Worm (Caenorhabditis elegans): ENCODE results near the gene T21D12.12.

T21D12.12 gene

DNA sequence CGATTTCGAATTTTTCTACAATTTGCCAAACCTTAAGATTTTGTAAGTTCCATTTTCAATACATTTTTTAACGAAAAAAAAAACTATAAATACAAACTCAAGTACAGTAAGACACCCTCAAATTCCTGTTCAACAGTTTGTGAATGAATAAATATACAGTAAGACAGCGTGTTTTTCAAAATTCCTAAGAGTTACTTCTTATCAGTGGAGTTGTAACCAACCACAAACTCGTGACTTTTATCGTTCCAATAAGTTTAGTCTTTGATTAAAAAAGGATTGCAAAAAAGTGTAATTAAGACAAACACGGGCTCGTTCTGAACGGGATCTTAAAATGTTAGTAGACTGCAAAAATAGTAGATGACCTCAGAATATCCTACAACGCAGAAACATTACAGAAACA lies 8.9 kb downstream of the T21D12.12 start:
- TF ChIP-seq ref-1 (GFP tag; conservative IDR thresholded peaks at IDR 0.05): no peak
- no peak for TF ChIP-seq flt-1 (GFP tag; IDR thresholded peaks at IDR 0.05)
- TF ChIP-seq tab-1 (GFP tag; IDR thresholded peaks at IDR 0.05): no peak
- no peak for TF ChIP-seq med-1 (GFP tag; optimal IDR thresholded peaks at IDR 0.05; ENCODE audit: insufficient read depth)
- TF ChIP-seq T22C8.4 (GFP tag; IDR thresholded peaks at IDR 0.05): no peak
- TF ChIP-seq cog-1 (tag; optimal IDR thresholded peaks at IDR 0.05): no peak
- TF ChIP-seq ztf-23 (GFP tag; IDR thresholded peaks at IDR 0.05): no peak
- TF ChIP-seq klf-2 (GFP tag; conservative IDR thresholded peaks at IDR 0.05): no peak
- no peak for TF ChIP-seq ztf-29 (GFP tag; IDR thresholded peaks at IDR 0.05)

DNA sequence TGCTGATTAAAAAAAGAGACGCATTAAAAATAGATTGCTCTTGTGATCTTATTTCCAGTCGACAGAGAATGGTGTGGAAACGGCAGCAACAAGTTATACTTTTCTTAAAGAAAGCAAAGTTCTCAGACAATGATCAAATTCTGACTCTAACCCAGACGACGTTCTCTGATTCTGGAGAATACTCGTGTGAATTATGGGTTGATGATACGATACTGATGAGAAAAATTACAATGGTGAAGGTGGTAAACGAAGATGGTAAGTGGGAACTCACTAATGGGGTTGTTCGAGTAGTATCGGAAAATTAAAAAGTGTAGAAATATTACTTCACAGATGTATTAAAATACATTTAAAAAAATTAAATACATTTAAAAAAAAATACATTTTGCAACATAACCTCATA lies 12.0 kb downstream of the T21D12.12 start:
- no peak for TF ChIP-seq cog-1 (tag; optimal IDR thresholded peaks at IDR 0.05)
- TF ChIP-seq T22C8.4 (GFP tag; IDR thresholded peaks at IDR 0.05): no peak
- no peak for TF ChIP-seq ztf-23 (GFP tag; IDR thresholded peaks at IDR 0.05)
- no peak for TF ChIP-seq tab-1 (GFP tag; IDR thresholded peaks at IDR 0.05)
- TF ChIP-seq med-1 (GFP tag; optimal IDR thresholded peaks at IDR 0.05; ENCODE audit: insufficient read depth): no peak
- TF ChIP-seq ref-1 (GFP tag; conservative IDR thresholded peaks at IDR 0.05): no peak

DNA sequence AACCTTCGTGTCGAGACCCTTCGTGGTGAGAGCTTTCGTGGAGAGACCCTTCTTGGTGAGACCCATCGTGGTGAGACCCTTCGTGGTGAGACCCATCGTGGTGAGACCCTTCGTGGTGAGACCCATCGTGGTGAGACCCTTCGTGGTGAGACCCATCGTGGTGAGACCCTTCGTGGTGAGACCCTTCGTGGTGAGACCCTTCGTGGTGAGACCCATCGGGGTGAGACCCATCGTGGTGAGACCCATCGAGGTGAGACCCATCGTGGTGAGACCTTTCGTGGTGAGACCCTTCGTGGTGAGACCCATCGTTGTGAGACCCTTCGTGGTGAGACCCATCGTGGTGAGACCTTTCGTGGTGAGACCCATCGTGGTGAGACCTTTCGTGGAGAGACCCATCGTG lies 15.0 kb downstream of the T21D12.12 start:
- peak; percentile 38; the same call in 1 of the 2 replicates for TF ChIP-seq ztf-23 (GFP tag; IDR thresholded peaks at IDR 0.05)

DNA sequence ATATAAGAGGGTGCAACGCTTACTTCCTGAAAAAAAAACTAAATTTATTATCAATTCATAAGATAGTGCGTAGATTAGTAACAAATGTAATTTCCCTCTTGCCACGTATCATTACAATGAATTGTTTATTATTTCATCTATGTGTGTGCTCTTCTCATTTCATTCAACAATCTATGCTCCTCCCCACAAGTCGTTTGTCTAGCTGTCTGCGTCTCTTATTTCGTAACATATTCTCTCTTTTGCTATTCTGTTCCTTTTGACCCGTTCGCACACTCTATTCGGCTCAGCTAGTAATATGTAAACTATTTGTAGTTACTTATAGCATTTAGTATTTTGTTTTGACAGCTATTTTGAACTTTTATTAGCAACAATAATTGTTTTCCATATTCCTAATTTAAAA lies 15.8 kb downstream of the T21D12.12 start:
- TF ChIP-seq cog-1 (tag; optimal IDR thresholded peaks at IDR 0.05) (no peak), tab-1 (GFP tag; IDR thresholded peaks at IDR 0.05) (no peak), ref-1 (GFP tag; conservative IDR thresholded peaks at IDR 0.05) (no peak), ztf-29 (GFP tag; IDR thresholded peaks at IDR 0.05) (no peak), klf-2 (GFP tag; conservative IDR thresholded peaks at IDR 0.05) (no peak)

DNA sequence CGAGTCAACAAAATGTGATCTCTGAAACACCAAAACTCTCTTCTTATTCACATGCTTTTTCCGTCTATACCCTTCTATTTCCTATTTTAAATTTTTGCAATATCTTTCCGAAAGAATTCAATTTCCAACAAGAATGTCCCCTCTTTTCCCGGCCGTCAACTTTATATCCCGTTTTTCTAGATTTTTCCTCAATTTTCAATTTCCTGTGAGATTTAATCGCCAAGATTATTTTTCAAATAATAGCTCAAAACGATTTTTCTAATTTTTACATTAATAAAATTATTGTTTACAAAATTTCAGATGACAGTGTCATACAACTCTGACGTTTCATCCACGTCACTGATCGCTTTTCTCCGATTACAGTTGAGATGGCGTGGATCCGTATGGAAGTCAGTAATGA lies 17.1 kb downstream of the T21D12.12 start, which contains the start of gene best-19:
Gene best-19, plus strand, starts transcription at position 301 of the 400 bp plus-strand sequence.
- TF ChIP-seq ztf-29 (GFP tag; IDR thresholded peaks at IDR 0.05): no peak
- TF ChIP-seq klf-2 (GFP tag; conservative IDR thresholded peaks at IDR 0.05): no peak
- no peak for TF ChIP-seq cog-1 (tag; optimal IDR thresholded peaks at IDR 0.05)
- no peak for TF ChIP-seq flt-1 (GFP tag; IDR thresholded peaks at IDR 0.05)
- TF ChIP-seq T22C8.4 (GFP tag; IDR thresholded peaks at IDR 0.05): no peak
- no peak for TF ChIP-seq tab-1 (GFP tag; IDR thresholded peaks at IDR 0.05)
- no peak for TF ChIP-seq ref-1 (GFP tag; conservative IDR thresholded peaks at IDR 0.05)
- no peak for TF ChIP-seq ztf-23 (GFP tag; IDR thresholded peaks at IDR 0.05)
- no peak for TF ChIP-seq med-1 (GFP tag; optimal IDR thresholded peaks at IDR 0.05; ENCODE audit: insufficient read depth)

DNA sequence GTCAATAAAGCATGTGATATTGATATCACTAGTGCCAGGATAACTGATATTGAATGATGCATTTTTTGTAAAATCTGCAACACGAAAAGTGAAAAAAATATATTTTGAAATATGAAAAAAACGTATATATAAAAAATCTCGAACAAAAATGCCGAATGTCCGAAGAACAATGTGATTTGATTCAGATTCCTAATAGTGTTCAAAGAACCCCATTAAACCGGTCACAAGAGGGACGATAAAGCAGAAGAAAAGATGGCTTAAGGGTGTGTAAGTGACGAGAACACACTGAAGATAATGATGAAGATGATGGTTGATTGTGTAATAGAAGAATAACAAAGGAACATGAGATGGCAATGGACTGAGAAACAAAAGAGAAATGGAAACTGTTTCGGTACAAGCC lies 21.8 kb downstream of the T21D12.12 start, which contains the start of gene T21D12.14:
Gene T21D12.14, minus strand, starts transcription at position 101 of the 400 bp plus-strand sequence.
- TF ChIP-seq flt-1 (GFP tag; IDR thresholded peaks at IDR 0.05) (no peak), med-1 (GFP tag; optimal IDR thresholded peaks at IDR 0.05; ENCODE audit: insufficient read depth) (no peak), ztf-23 (GFP tag; IDR thresholded peaks at IDR 0.05) (no peak), T22C8.4 (GFP tag; IDR thresholded peaks at IDR 0.05) (no peak), tab-1 (GFP tag; IDR thresholded peaks at IDR 0.05) (no peak), klf-2 (GFP tag; conservative IDR thresholded peaks at IDR 0.05) (no peak), cog-1 (tag; optimal IDR thresholded peaks at IDR 0.05) (no peak), ref-1 (GFP tag; conservative IDR thresholded peaks at IDR 0.05) (no peak), ztf-29 (GFP tag; IDR thresholded peaks at IDR 0.05) (no peak)

DNA sequence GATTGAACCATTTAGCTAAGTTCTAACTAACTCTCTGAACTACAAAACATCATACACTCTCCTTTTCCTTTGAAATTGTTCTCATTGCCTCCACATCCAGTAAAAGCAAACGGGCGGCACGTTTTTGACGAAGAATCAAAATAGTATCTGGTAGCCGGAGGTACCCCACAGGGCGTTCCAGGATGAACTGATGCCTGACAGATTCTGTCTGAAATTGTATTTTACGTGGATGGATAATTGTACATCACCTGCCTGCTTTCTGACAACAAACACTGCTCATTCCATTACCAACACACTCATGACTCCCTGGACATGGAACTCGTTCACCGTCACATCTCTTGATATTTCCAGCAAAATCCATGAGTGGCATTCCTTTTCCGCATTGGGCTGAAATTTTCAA lies 24.1 kb downstream of the T21D12.12 start:
- TF ChIP-seq T22C8.4 (GFP tag; IDR thresholded peaks at IDR 0.05) (no peak), med-1 (GFP tag; optimal IDR thresholded peaks at IDR 0.05; ENCODE audit: insufficient read depth) (no peak), flt-1 (GFP tag; IDR thresholded peaks at IDR 0.05) (no peak), ztf-29 (GFP tag; IDR thresholded peaks at IDR 0.05) (no peak), tab-1 (GFP tag; IDR thresholded peaks at IDR 0.05) (no peak), ref-1 (GFP tag; conservative IDR thresholded peaks at IDR 0.05) (no peak), cog-1 (tag; optimal IDR thresholded peaks at IDR 0.05) (no peak), klf-2 (GFP tag; conservative IDR thresholded peaks at IDR 0.05) (no peak), ztf-23 (GFP tag; IDR thresholded peaks at IDR 0.05) (no peak)

DNA sequence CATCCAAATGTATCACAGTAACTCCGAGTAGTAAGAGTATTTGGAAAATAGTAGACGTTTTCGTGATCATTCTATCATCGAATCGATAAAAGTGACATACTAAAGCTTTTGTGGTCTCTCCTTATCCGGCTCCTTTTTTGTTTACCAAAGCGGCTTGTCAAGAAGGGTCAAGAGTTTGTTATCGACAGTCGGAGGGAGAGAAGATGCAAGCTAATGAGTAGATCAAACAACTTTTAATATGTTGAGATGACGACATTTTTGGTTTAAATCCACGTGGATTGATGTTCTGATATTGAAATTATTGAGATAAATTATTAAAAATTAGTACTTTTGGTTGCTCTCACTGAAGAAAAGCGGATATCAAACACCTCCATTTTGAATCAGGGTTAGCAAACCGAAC lies 25.1 kb downstream of the T21D12.12 start, which contains the start of gene T21D12.7:
Gene T21D12.7, minus strand, starts transcription at position 101 of the 400 bp plus-strand sequence.
- TF ChIP-seq cog-1 (tag; optimal IDR thresholded peaks at IDR 0.05) (no peak), T22C8.4 (GFP tag; IDR thresholded peaks at IDR 0.05) (no peak), ztf-23 (GFP tag; IDR thresholded peaks at IDR 0.05) (no peak), ref-1 (GFP tag; conservative IDR thresholded peaks at IDR 0.05) (no peak), klf-2 (GFP tag; conservative IDR thresholded peaks at IDR 0.05) (no peak), med-1 (GFP tag; optimal IDR thresholded peaks at IDR 0.05; ENCODE audit: insufficient read depth) (no peak), ztf-29 (GFP tag; IDR thresholded peaks at IDR 0.05) (no peak), tab-1 (GFP tag; IDR thresholded peaks at IDR 0.05) (no peak), flt-1 (GFP tag; IDR thresholded peaks at IDR 0.05) (no peak)

DNA sequence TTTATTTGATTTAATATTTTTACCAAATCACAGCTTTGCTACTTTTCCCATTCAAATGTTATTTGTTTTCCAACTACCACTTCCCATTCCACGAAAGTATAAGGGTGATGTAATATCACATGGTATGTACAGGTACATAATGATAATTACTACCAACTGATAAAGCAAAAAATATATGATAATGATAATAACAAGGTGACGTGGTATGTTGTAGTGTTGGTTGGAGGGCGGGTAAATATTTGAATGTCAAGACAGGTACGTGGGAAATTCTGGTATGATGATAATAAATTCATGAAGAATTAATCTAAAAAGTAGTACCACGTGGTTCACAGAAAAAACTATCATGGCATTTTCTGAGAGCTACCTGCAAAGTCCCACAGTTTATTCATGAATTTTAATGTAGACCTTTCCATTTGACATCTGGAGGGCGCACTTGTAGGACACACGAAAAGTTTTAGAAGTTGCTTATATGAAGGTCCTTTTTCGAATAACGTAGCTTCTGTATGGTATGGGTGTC lies 25.7 kb downstream of the T21D12.12 start:
- TF ChIP-seq klf-2 (GFP tag; conservative IDR thresholded peaks at IDR 0.05) (no peak), ztf-29 (GFP tag; IDR thresholded peaks at IDR 0.05) (no peak), cog-1 (tag; optimal IDR thresholded peaks at IDR 0.05) (no peak), ztf-23 (GFP tag; IDR thresholded peaks at IDR 0.05) (no peak), tab-1 (GFP tag; IDR thresholded peaks at IDR 0.05) (no peak), T22C8.4 (GFP tag; IDR thresholded peaks at IDR 0.05) (no peak), flt-1 (GFP tag; IDR thresholded peaks at IDR 0.05) (no peak), ref-1 (GFP tag; conservative IDR thresholded peaks at IDR 0.05) (no peak), med-1 (GFP tag; optimal IDR thresholded peaks at IDR 0.05; ENCODE audit: insufficient read depth) (no peak)

DNA sequence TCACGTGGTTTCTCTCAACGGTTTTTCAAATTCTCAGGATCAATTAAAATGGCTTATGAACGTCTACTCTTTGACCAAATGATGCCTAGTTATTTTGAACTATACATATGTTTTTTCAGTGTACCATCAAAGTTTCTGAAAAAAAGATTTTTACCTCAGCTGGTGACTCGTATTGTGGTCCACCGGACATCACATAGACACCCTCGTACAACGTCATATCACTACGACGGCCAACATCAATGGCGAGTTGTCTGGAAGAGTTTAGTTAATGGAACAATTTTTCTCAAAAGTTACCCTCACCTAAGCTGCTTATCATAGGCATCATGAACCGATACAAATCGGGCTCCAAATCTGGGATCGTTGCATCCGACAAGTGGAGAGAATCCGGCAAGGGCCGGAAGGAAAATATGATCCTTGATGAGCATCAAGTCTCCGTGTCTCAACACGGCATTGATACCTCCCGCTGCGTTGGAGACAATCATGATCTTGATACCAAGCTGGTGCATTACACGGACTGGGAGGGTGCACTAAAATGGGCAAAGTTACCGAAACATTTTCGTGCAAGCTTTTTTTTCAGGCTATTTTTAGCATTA lies 27.0 kb downstream of the T21D12.12 start:
- TF ChIP-seq klf-2 (GFP tag; conservative IDR thresholded peaks at IDR 0.05): no peak
- TF ChIP-seq tab-1 (GFP tag; IDR thresholded peaks at IDR 0.05): no peak
- TF ChIP-seq ref-1 (GFP tag; conservative IDR thresholded peaks at IDR 0.05): no peak
- TF ChIP-seq flt-1 (GFP tag; IDR thresholded peaks at IDR 0.05): no peak
- no peak for TF ChIP-seq cog-1 (tag; optimal IDR thresholded peaks at IDR 0.05)
- no peak for TF ChIP-seq med-1 (GFP tag; optimal IDR thresholded peaks at IDR 0.05; ENCODE audit: insufficient read depth)
- TF ChIP-seq ztf-23 (GFP tag; IDR thresholded peaks at IDR 0.05): no peak
- no peak for TF ChIP-seq T22C8.4 (GFP tag; IDR thresholded peaks at IDR 0.05)
- TF ChIP-seq ztf-29 (GFP tag; IDR thresholded peaks at IDR 0.05): no peak
